Fruit fly (Drosophila melanogaster) whole organism, adult: ENCODE results near the gene CG9555.

Experiments
- CG12768 ChIP-seq: fragments of 200-800 bp; sonication (Bioruptor generic); optimal IDR thresholded peaks from 2 replicates; lab custom pipeline; 2017; ENCODE audit warnings: missing biosample characterization, missing genetic modification characterization, mild to moderate bottlenecking, moderate library complexity, missing genetic modification reagents
- CG14711 ChIP-seq: fragments of 200-800 bp; sonication (Bioruptor generic); optimal IDR thresholded peaks from 2 replicates; lab custom pipeline; 2018; ENCODE audit warnings: missing biosample characterization, mild to moderate bottlenecking, missing genetic modification characterization, moderate library complexity
- CG5204 ChIP-seq: fragments of 200-800 bp; sonication (Bioruptor generic); optimal IDR thresholded peaks from 2 replicates; lab custom pipeline; 2016; ENCODE audit warnings: missing biosample characterization, missing genetic modification characterization
- CG7045 ChIP-seq: fragments of 200-800 bp; sonication (Bioruptor generic); optimal IDR thresholded peaks from 2 replicates; lab custom pipeline; 2017; ENCODE audit warnings: missing biosample characterization, mild to moderate bottlenecking, missing genetic modification characterization
- CG7101 ChIP-seq: fragments of 200-800 bp; sonication (Bioruptor generic); optimal IDR thresholded peaks from 2 replicates; lab custom pipeline; 2018; ENCODE audit warnings: missing biosample characterization, mild to moderate bottlenecking, missing genetic modification characterization, moderate library complexity
- Clk ChIP-seq: fragments of 200-800 bp; sonication (Bioruptor generic); optimal IDR thresholded peaks from 2 replicates; lab custom pipeline; 2017; ENCODE audit warnings: missing biosample characterization, missing genetic modification characterization
- Crg-1 ChIP-seq: fragments of 200-800 bp; sonication (Bioruptor generic); optimal IDR thresholded peaks from 2 replicates; lab custom pipeline; 2016; ENCODE audit warnings: missing biosample characterization, missing genetic modification characterization
- Hr96 ChIP-seq: fragments of 200-800 bp; sonication (Bioruptor generic); optimal IDR thresholded peaks from 2 replicates; lab custom pipeline; 2016; ENCODE audit warnings: missing biosample characterization, missing genetic modification characterization
- kay ChIP-seq: fragments of 200-800 bp; sonication (Bioruptor generic); peaks from one replicate; lab custom pipeline; 2016; ENCODE audit warnings: missing biosample characterization, missing genetic modification characterization, borderline replicate concordance
- ovo ChIP-seq: fragments of 200-800 bp; sonication (Bioruptor generic); optimal IDR thresholded peaks from 2 replicates; lab custom pipeline; 2016; ENCODE audit warnings: missing biosample characterization, missing genetic modification characterization
- tj ChIP-seq: fragments of 200-800 bp; sonication (Bioruptor generic); optimal IDR thresholded peaks from 3 replicates; lab custom pipeline; 2017; ENCODE audit warnings: missing biosample characterization, mild to moderate bottlenecking, missing genetic modification characterization, moderate library complexity

dm6 chr2L:9010267-9010666 is 18.7 kb downstream of the CG9555 start, which contains the start of gene CG9568:
- TF ChIP-seq CG14711 (tag; lab: Kevin White, UChicago), result no peak
- TF ChIP-seq Hr96 (GFP tag; lab: Kevin White, UChicago), result no peak
- TF ChIP-seq CG12768 (GFP tag; lab: Kevin White, UChicago), result peak; percentile 35
- TF ChIP-seq tj (GFP tag; lab: Kevin White, UChicago), result peak; percentile 10
- TF ChIP-seq CG5204, result no peak
- TF ChIP-seq kay (GFP tag; lab: Kevin White, UChicago), result peak; percentile 74
- TF ChIP-seq Clk, result no peak
- peak; percentile 46 for TF ChIP-seq CG7045
- no peak for TF ChIP-seq ovo (GFP tag; lab: Kevin White, UChicago)
- TF ChIP-seq CG7101 (tag; lab: Kevin White, UChicago), result peak; percentile 11
- no peak for TF ChIP-seq Crg-1 (GFP tag; lab: Kevin White, UChicago)
